Fruit fly (Drosophila melanogaster): ENCODE measurements around the gene CG13314.

Gene CG13314

DNA sequence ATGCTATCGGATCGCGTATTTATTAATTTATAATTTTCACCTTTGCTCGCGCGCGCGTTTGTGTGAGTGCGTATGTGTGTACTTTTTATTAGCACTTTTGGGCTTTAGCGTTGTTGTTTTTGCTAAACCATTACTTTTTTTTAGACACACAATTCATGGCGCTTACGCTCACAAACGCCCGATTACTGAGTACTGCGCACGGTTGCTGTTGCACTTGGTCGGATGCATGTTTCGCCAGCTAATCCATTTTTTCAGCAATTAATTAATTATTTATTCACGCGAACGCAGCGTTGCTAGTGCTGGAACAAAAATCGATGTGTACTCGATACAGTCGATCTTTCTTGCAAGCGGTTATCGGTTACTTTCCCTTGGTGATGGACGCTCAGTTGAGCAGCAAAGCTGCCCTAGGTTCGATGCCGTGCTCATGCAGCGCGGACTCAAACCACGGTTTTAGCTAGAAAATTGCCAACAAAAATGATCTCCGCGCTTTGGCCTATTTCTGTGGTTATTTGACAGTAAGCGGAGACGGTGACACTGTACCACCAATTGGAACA, 16.2 kb downstream of the CG13314 start, which contains the start of the genes smg and CG5087:
smg (minus strand) TSS at position 304 of the 554 bp plus-strand sequence.
CG5087 (plus strand) TSS at position 499 of the 554 bp plus-strand sequence.
- peak; percentile 70 to 78 for TF ChIP-seq CTCF (optimal IDR thresholded peaks at IDR 0.05)
- TF ChIP-seq CG8478 (optimal IDR thresholded peaks at IDR 0.05): no peak

dm6 chr3L:9002527-9002926, 20.9 kb downstream of the CG13314 start:
- TF ChIP-seq CTCF (optimal IDR thresholded peaks at IDR 0.05) (no peak), CG8478 (optimal IDR thresholded peaks at IDR 0.05) (no peak)

dm6 chr3L:9003369-9003768, 21.8 kb downstream of the CG13314 start:
- TF ChIP-seq CG8478 (optimal IDR thresholded peaks at IDR 0.05) (no peak), CTCF (optimal IDR thresholded peaks at IDR 0.05) (no peak)

dm6 chr3L:9004788-9005246, 23.2 kb downstream of the CG13314 start, which contains the start of gene Doc3:
Gene Doc3 (plus strand): TSS chr3L:9005196.
- TF ChIP-seq CG8478 (optimal IDR thresholded peaks at IDR 0.05): no peak
- peak in 1 of 2 experiments; percentile 24 for TF ChIP-seq CTCF (optimal IDR thresholded peaks at IDR 0.05)

- TF ChIP-seq CTCF (optimal IDR thresholded peaks at IDR 0.05) (no peak), CG8478 (optimal IDR thresholded peaks at IDR 0.05) (no peak)
Observed at dm6 chr3L:9009738-9010137, 28.1 kb downstream of the CG13314 start, which contains the start of gene CG5194. Gene CG5194 (minus strand): TSS chr3L:9009838.

DNA sequence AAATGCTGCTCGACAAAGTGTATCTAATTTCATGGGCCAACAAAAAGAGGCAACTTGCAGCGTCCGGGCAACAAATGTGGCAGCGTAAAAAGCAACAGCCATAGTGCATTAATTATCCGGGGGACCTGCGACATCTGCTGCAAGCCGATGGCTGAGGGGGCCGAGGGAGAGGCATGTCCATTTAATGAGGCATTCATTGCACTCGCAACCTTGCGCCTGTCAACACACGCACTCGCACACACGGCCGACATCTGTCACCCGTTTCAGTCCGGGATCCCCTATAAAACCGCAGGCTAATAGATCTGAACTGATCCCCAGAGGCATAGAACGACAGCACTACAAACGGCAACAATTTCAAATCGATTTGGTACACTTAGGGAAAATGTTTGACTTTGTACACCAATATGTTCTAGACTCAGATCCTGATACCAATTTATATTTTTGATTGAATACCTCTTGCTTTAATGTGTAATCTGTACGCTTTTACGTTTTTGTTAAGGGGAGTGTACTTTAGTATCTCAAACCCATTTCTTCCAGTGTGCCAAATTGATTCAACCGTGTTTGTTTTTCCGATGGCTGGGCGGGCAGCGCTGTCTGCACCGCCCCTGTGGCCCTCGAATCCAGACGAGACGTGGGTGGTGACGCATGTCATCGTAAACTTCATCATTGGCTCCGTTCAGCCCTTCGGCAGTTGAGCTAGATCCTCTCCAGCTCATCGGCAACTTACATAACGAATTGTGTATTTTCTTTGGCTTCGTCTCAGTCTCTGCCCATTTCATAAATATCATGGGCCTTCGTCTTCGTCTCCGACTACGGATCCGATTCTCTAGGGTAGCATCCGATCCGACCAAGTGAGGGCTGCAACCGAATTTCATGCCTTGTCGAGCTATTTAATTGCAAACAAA, 30.1 kb downstream of the CG13314 start:
- TF ChIP-seq CTCF (optimal IDR thresholded peaks at IDR 0.05) (no peak), CG8478 (optimal IDR thresholded peaks at IDR 0.05) (no peak)

DNA sequence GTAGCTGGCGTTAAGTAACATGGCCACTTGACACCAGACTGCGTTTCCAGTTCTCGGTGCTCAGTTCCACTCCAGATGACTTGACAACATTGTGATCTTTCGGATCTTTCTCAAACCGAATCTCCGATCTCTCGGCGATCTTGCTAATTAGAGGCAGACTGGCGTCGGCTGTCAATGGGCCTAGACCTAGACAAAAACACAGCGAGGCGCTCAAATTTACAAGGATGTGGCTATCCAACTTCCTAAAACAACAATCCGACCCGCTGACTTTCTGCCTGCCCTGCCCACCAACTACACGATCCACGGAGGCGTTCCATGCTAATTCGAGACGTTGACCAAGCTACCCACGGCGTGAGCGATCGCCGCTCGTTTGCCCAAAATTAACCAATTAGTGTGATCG, 32.1 kb downstream of the CG13314 start:
- no peak for TF ChIP-seq CTCF (optimal IDR thresholded peaks at IDR 0.05)

dm6 chr3L:9017414-9017813, 35.8 kb downstream of the CG13314 start:
- TF ChIP-seq CG8478 (optimal IDR thresholded peaks at IDR 0.05) (no peak), CTCF (optimal IDR thresholded peaks at IDR 0.05) (no peak)

DNA sequence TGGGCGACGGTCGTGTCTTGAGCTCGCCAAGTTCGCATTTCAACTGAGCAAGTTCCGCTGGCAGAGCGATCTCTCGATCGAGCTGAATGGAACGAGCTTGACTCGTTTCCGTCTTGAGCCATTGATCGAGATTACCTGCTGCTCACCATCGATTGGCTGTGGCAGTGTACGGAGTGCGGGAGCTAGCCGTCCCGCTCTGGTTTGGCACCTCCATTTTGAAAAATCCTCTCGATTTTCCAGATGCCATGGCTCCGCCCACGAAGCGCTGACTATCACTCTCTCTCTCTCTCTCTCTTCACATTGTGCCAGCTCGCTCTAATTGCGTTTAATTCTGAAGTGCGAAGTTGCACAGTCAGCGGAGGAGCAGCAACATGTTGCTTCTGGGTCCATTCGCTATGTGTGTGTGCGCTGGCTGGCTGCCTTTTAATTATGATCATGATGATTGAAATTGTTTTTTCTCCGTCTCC, 37.6 kb downstream of the CG13314 start, which contains the start of gene Doc2:
Doc2 (minus strand) TSS at position 51 of the 467 bp plus-strand sequence.
- TF ChIP-seq CG8478 (optimal IDR thresholded peaks at IDR 0.05): no peak
- TF ChIP-seq CTCF (optimal IDR thresholded peaks at IDR 0.05): no peak

DNA sequence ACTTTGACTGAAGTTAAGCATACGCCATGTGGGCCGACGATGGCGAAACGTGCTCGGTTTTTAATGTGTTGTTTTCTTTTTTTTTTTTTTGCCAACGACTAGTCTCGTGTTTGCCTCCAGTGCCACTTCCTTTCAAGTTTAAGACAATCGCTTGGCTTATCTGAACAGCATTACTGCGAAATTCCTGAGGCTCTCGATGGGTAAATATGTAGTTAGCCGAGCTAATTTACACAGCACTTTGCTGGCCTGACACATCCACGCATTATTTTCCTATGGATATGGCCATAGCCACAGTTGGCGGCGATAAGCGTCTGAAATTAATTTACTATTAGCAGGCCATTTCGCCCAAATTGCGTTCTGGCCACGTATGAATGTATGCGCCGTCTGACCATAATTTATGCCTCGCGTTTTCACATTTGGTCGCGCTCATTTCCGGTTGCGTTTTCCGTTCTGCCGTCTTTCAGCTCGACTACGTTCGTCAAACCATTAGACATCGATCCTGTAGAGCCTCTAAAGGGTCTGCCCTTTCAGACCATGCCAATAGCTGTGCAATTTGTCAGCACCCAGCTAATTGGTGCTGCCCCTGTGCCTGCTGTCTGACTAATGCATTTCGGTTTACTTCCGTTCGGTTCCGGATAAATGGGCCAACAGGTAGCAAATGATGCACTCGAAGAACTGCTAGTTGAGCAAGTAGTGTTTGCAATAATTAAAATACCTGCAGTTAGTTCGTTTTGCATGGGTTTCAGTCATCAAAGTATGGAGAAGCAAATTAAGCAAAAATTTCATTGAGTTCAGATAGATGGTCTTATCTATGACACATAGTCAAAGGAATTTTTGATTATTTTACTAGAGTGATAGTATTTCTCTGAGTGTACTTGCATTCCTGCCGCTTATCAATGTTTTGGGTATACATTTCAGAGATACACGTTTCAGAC, 39.1 kb downstream of the CG13314 start:
- TF ChIP-seq CG8478 (optimal IDR thresholded peaks at IDR 0.05) (no peak), CTCF (optimal IDR thresholded peaks at IDR 0.05) (no peak)

DNA sequence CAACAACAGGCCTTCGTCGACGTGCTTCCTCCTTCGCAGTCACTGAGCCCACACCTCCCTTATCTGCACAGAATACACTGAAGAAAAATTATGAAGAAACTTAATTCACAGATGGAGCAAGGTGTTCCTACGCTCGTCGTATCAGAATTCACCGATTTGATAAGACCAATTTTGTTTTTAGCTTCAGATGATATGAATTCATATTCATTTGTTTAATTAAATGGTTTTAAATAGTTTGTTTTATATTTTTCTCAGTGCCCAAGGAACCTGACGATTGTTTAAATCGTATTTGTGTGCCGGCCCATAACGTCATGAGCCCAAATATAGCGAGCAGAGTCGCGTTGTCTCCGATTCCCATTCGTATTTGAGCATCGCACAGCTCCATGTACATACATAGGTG, 42.0 kb downstream of the CG13314 start:
- TF ChIP-seq CG8478 (optimal IDR thresholded peaks at IDR 0.05) (no peak), CTCF (optimal IDR thresholded peaks at IDR 0.05) (no peak)

DNA sequence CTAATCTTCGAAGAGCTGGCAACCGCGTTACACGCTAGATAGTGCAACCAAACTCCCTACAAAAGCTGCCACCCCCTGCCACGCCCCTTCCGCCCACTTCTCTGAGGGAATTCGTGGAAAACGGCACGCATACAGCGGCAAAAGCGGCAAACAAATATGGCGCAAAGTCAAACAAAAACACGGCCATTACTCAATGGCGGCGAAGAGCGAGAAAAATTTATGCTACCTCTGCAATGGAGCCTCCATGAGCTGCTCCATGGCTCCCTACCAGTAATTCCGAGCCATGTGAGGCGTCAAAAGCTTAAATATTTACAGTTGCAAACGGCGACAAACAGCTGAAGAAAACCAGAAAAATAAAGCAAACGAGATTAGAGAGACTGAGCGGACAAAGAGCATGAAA, 43.1 kb downstream of the CG13314 start:
- TF ChIP-seq CTCF (optimal IDR thresholded peaks at IDR 0.05) (no peak), CG8478 (optimal IDR thresholded peaks at IDR 0.05) (no peak)

dm6 chr3L:9025178-9025577, 43.6 kb downstream of the CG13314 start:
- TF ChIP-seq CG8478 (optimal IDR thresholded peaks at IDR 0.05) (no peak), CTCF (optimal IDR thresholded peaks at IDR 0.05) (no peak)

dm6 chr3L:9025680-9026079, 44.1 kb downstream of the CG13314 start:
- TF ChIP-seq CTCF (optimal IDR thresholded peaks at IDR 0.05) (no peak), CG8478 (optimal IDR thresholded peaks at IDR 0.05) (no peak)

DNA sequence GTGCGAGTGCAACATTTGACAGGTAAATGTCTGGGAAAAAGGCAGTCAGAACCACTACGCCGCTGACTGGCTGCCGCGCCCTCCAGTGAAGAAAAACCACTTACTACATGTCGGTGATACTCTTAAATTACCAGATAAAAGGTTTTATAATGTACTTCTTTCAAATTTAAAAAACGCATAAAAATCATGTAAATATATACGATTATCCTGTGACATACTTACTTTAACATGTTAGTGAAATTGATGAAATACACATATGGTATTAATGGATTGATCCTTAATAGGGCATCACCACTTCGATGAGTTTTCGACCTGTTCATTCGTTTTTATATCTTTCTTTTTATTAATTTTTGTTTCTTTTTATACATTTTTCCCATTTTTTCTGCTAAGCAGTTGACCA, 45.0 kb downstream of the CG13314 start:
- no peak for TF ChIP-seq CG8478 (optimal IDR thresholded peaks at IDR 0.05)
- no peak for TF ChIP-seq CTCF (optimal IDR thresholded peaks at IDR 0.05)

All from S2 (cell line).